Worm (Caenorhabditis elegans) whole organism, L2 larva: ENCODE data around the gene soap-1.

Experiments used
- C34F6.9 ChIP-seq: fragments of 150-350 bp; optimal IDR thresholded peaks from 2 replicates; lab custom pipeline; 2014; ENCODE audit warnings: missing biosample characterization, missing genetic modification characterization
- F13H6.1 ChIP-seq: sonication (generic microtip); optimal IDR thresholded peaks from 2 replicates; lab custom pipeline; 2016; ENCODE audit warnings: missing genetic modification characterization, missing compliant biosample characterization
- Y55F3AM.14 ChIP-seq: fragments of 200-800 bp; sonication (Bioruptor generic); optimal IDR thresholded peaks from 2 replicates; lab custom pipeline; 2018; ENCODE audit warnings: mild to moderate bottlenecking, missing genetic modification characterization, missing compliant biosample characterization
- ZK546.5 ChIP-seq: sonication (generic microtip); optimal IDR thresholded peaks from 2 replicates; lab custom pipeline; 2017; ENCODE audit warnings: missing biosample characterization, missing genetic modification characterization
- alr-1 ChIP-seq: fragments of 150-350 bp; optimal IDR thresholded peaks from 2 replicates; lab custom pipeline; 2014; ENCODE audit warnings: missing biosample characterization, missing genetic modification characterization
- aly-2 ChIP-seq: fragments of 150-350 bp; optimal IDR thresholded peaks from 2 replicates; lab custom pipeline; 2014; ENCODE audit warnings: missing biosample characterization, missing genetic modification characterization
- ceh-16 ChIP-seq: fragments of 150-350 bp; optimal IDR thresholded peaks from 2 replicates; lab custom pipeline; 2014; ENCODE audit warnings: missing biosample characterization, missing genetic modification characterization
- elt-3 ChIP-seq: sonication (generic microtip); optimal IDR thresholded peaks from 2 replicates; lab custom pipeline; 2017; ENCODE audit warnings: missing biosample characterization, missing genetic modification characterization
- fos-1 ChIP-seq: fragments of 150-350 bp; optimal IDR thresholded peaks from 2 replicates; lab custom pipeline; 2014; ENCODE audit warnings: missing biosample characterization, missing genetic modification characterization
- gmeb-1 ChIP-seq: fragments of 150-350 bp; optimal IDR thresholded peaks from 2 replicates; lab custom pipeline; 2014; ENCODE audit warnings: missing biosample characterization, missing genetic modification characterization
- lin-11 ChIP-seq: fragments of 150-350 bp; sonication (generic microtip); optimal IDR thresholded peaks from 2 replicates; lab custom pipeline; 2014; ENCODE audit warnings: missing biosample characterization, missing genetic modification characterization, inconsistent platforms, mixed read lengths
- lin-39 ChIP-seq: fragments of 150-350 bp; optimal IDR thresholded peaks from 2 replicates; lab custom pipeline; 2014; ENCODE audit warnings: missing biosample characterization, missing genetic modification reagents, missing genetic modification characterization
- lsy-2 ChIP-seq, 2 experiments: fragments of 150-350 bp in 1 of 2; sonication (generic microtip) in 1 of 2; optimal IDR thresholded peaks; 2 replicates each; lab custom pipeline; 2014 to 2017; ENCODE audit warnings: missing biosample characterization in 2 of 2, missing genetic modification characterization in 2 of 2
- mab-5 ChIP-seq: fragments of 150-350 bp; optimal IDR thresholded peaks from 2 replicates; lab custom pipeline; 2014; ENCODE audit warnings: missing biosample characterization, missing genetic modification characterization
- nhr-10 ChIP-seq: sonication (generic microtip); optimal IDR thresholded peaks from 2 replicates; lab custom pipeline; 2017; ENCODE audit warnings: missing biosample characterization, missing genetic modification characterization
- nhr-11 ChIP-seq: fragments of 150-350 bp; optimal IDR thresholded peaks from 2 replicates; lab custom pipeline; 2014; ENCODE audit warnings: missing biosample characterization, missing genetic modification characterization
- nhr-12 ChIP-seq: fragments of 150-350 bp; optimal IDR thresholded peaks from 2 replicates; lab custom pipeline; 2014; ENCODE audit warnings: missing biosample characterization, missing genetic modification characterization
- nhr-23 ChIP-seq: fragments of 150-350 bp; optimal IDR thresholded peaks from 2 replicates; lab custom pipeline; 2014; ENCODE audit warnings: missing biosample characterization, missing genetic modification reagents, missing genetic modification characterization
- nhr-237 ChIP-seq: fragments of 150-350 bp; optimal IDR thresholded peaks from 2 replicates; lab custom pipeline; 2014; ENCODE audit warnings: missing biosample characterization, missing genetic modification characterization
- nhr-77 ChIP-seq: fragments of 150-350 bp; optimal IDR thresholded peaks from 2 replicates; lab custom pipeline; 2014; ENCODE audit warnings: missing biosample characterization, missing genetic modification characterization
- peb-1 ChIP-seq: fragments of 150-350 bp; optimal IDR thresholded peaks from 2 replicates; lab custom pipeline; 2014; ENCODE audit warnings: missing biosample characterization, missing genetic modification characterization
- skn-1 ChIP-seq: sonication (generic microtip); optimal IDR thresholded peaks from 2 replicates; lab custom pipeline; 2017; ENCODE audit warnings: missing biosample characterization, missing genetic modification characterization
- sma-3 ChIP-seq: sonication (generic microtip); optimal IDR thresholded peaks from 2 replicates; lab custom pipeline; 2016; ENCODE audit warnings: missing genetic modification reagents, missing genetic modification characterization, missing compliant biosample characterization
- sma-9 ChIP-seq, 2 experiments: fragments of 150-350 bp in 1 of 2; sonication (generic microtip) in 1 of 2; optimal IDR thresholded peaks; 2 replicates each; lab custom pipeline; 2014 to 2016; ENCODE audit warnings: missing genetic modification characterization in 2 of 2, mild to moderate bottlenecking in 1 of 2, missing biosample characterization in 1 of 2, missing compliant biosample characterization in 1 of 2, missing genetic modification reagents in 1 of 2, moderate library complexity in 1 of 2
- snpc-4 ChIP-seq: fragments of 150-350 bp; optimal IDR thresholded peaks from 2 replicates; lab custom pipeline; 2014; ENCODE audit warnings: missing biosample characterization, missing genetic modification characterization
- unc-39 ChIP-seq: fragments of 150-350 bp; optimal IDR thresholded peaks from 2 replicates; lab custom pipeline; 2014; ENCODE audit warnings: missing biosample characterization, missing genetic modification characterization
- unc-55 ChIP-seq: fragments of 150-350 bp; sonication (generic microtip); optimal IDR thresholded peaks from 3 replicates; lab custom pipeline; 2014; ENCODE audit warnings: missing biosample characterization, missing genetic modification reagents, missing genetic modification characterization
- unc-62 ChIP-seq: fragments of 150-350 bp; optimal IDR thresholded peaks from 2 replicates; lab custom pipeline; 2014; ENCODE audit warnings: missing biosample characterization, missing genetic modification reagents, missing genetic modification characterization
- zag-1 ChIP-seq: fragments of 150-350 bp; optimal IDR thresholded peaks from 2 replicates; lab custom pipeline; 2014; ENCODE audit warnings: missing biosample characterization, missing genetic modification characterization
- ztf-1 ChIP-seq: fragments of 200-800 bp; sonication (Bioruptor generic); conservative IDR thresholded peaks from 2 replicates; pipeline ENCODE4 v1.3.6; 2022; ENCODE audit warnings: missing genetic modification characterization, missing compliant biosample characterization

soap-1 gene

DNA sequence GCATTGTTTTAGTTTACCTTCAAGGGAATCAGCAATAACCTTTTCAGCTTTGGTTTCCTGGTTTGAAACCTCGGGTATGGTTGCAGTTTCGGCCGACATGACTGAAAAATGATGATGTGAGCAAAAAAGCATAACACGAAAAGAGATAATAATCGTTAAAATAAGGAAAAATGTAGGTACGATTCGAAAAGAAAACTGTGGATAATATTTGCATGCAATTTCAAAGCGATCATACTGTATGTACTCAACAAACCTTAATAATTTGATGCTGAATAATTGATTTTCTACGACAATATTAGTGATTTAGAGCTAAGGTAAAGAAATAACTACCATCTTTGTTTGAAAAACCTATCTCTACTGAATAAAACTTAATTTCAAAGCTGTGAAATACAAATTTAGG is 18.7 kb downstream of the soap-1 start, which contains the start of gene attf-2:
Gene attf-2 (minus strand): TSS at position 101 of the 400 bp plus-strand sequence.
- TF ChIP-seq nhr-23 (tag; lab: Kevin White, UChicago): no peak
- TF ChIP-seq snpc-4 (tag; lab: Kevin White, UChicago): no peak
- no peak for TF ChIP-seq Y55F3AM.14 (GFP tag; lab: Kevin White, UChicago)
- no peak for TF ChIP-seq nhr-237 (tag; lab: Kevin White, UChicago)
- no peak for TF ChIP-seq peb-1 (tag; lab: Kevin White, UChicago)
- TF ChIP-seq unc-55 (GFP tag; lab: Kevin White, UChicago): no peak
- no peak for TF ChIP-seq unc-62
- no peak for TF ChIP-seq lin-39 (tag; lab: Kevin White, UChicago)
- no peak for TF ChIP-seq nhr-77 (tag; lab: Kevin White, UChicago)
- TF ChIP-seq nhr-11 (tag; lab: Kevin White, UChicago): no peak
- no peak for TF ChIP-seq nhr-10 (tag; lab: Kevin White, UChicago)
- TF ChIP-seq, all 48 proteins: peak for 0

DNA sequence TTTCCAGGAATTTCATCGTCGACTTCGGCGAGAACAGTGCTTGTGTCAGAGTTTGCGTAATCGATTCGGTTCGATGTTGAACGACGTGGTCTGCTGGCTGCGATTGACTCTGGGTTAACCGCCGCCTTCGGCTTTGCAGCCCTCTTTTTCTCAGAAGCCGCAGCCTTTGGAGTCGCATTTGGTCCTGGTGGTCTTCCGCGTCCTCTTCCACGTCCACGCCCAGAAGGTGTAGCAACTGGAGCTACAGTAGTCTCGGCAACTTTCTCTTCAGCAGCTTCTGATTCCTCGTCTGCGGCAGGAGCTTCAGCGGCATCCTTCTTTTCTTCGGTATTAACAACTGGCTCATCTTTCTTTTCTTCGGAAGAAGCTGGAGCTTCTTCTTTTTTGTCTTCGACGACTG is 19.9 kb downstream of the soap-1 start:
- no peak for TF ChIP-seq lsy-2 (tag; optimal IDR thresholded peaks at IDR 0.05; lab: Kevin White, UChicago)
- no peak for TF ChIP-seq fos-1 (tag; lab: Kevin White, UChicago)

DNA sequence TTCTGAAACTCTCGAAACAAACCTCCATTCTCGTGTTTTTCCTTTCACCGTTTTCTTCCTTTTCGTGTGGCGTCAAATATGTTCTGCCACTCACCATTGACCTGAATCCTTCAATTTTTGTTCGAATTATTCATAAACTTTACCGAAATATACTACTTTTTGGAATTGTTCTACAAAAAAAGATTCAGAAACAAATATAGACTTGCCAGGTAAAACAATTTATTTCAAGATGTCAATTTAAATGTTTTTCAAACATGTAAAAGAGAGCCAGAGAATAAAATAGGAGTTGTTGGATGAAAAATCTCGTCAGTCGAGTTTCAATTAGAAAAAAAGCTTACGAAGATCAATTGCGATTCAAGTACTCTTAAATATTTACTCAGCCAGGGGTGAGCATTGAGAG is 21.1 kb downstream of the soap-1 start, which contains the start of gene F09G2.8:
Gene F09G2.8 (minus strand): TSS at position 101 of the 400 bp plus-strand sequence.
- TF ChIP-seq ZK546.5 (no peak), snpc-4 (tag; lab: Kevin White, UChicago) (no peak), peb-1 (tag; lab: Kevin White, UChicago) (no peak), nhr-10 (tag; lab: Kevin White, UChicago) (no peak), lsy-2 (tag; optimal IDR thresholded peaks at IDR 0.05; lab: Kevin White, UChicago) (no peak), aly-2 (tag; lab: Kevin White, UChicago) (no peak), skn-1 (tag; lab: Kevin White, UChicago) (no peak), sma-9 (GFP tag; optimal IDR thresholded peaks at IDR 0.05; lab: Kevin White, UChicago) (no peak), sma-9 (tag; optimal IDR thresholded peaks at IDR 0.05; lab: Kevin White, UChicago) (no peak)

DNA sequence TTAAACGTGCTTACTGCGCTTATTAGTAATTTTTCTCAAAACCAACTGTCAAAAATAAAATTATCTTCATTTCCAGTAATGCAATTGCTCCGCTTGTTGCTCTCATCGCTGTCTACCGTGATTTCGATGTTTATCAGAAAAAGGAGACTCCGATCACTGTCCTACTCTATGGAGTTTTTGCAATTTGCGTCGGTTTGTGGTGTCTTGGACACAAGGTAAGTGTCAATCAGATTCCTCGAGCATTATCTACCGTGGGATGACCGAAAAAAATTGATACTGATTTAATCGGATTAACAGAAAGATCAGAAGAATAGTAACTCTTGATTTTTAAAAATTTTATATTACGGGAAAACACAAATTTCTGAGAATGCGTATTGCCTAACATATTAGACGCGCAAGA is 27.4 kb downstream of the soap-1 start:
- TF ChIP-seq elt-3 (tag; lab: Kevin White, UChicago) (no peak), unc-62 (no peak), lin-39 (tag; lab: Kevin White, UChicago) (no peak), C34F6.9 (tag; lab: Kevin White, UChicago) (no peak), lsy-2 (tag; optimal IDR thresholded peaks at IDR 0.05; lab: Kevin White, UChicago) (no peak), ZK546.5 (no peak), gmeb-1 (tag; lab: Kevin White, UChicago) (no peak), nhr-12 (no peak), nhr-237 (tag; lab: Kevin White, UChicago) (no peak), lin-11 (tag; lab: Kevin White, UChicago) (no peak), mab-5 (no peak)

DNA sequence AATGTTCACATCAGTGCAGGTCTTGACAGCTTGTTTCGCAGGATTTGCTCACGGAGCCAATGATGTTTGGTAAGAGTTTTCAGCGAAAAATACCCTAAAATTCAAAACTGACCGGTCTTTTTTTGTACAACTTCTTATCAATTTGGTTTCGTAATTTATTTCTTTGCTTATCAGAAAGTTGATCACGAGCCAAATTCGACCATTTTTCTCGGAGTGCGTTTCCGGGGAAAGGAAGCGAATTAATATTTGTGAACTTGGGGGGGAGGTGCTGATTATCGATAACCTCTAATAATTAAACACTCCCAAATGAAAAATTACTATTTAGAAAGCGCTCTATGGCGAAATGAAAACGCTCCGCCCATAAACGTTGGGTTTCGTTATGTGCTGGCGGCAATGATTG is 28.1 kb downstream of the soap-1 start:
- TF ChIP-seq fos-1 (tag; lab: Kevin White, UChicago) (peak; percentile 81), lin-39 (tag; lab: Kevin White, UChicago) (no peak), sma-9 (GFP tag; optimal IDR thresholded peaks at IDR 0.05; lab: Kevin White, UChicago) (peak; percentile 10), sma-9 (tag; optimal IDR thresholded peaks at IDR 0.05; lab: Kevin White, UChicago) (no peak), mab-5 (no peak), gmeb-1 (tag; lab: Kevin White, UChicago) (peak; percentile 43), snpc-4 (tag; lab: Kevin White, UChicago) (no peak)

DNA sequence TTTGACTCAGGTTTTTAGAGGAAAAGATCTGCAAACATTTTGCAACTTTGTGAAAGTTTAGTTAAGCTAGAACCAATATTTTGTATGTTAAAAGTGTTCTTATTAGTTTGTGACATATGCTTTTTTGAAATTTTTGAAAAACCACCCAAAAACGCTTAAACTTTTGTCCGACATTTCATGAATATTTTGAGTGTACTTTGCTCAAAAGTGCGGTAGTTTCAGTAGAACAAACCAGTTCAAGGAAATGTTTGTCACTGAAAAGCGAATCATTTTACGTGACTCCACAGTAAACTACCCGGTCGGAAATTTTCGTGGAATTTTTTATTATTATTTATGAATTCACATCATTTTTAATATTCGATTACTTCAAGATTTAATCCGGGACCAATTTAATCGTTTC is 30.2 kb downstream of the soap-1 start, which contains the start of gene pitr-5:
Gene pitr-5 (plus strand): TSS at position 301 of the 400 bp plus-strand sequence.
- TF ChIP-seq F13H6.1 (tag; lab: Kevin White, UChicago) (no peak), alr-1 (tag; lab: Kevin White, UChicago) (no peak), nhr-23 (tag; lab: Kevin White, UChicago) (no peak), ztf-1 (GFP tag; lab: Robert Waterston, UW) (no peak), ZK546.5 (no peak), zag-1 (tag; lab: Kevin White, UChicago) (no peak), ceh-16 (no peak)

DNA sequence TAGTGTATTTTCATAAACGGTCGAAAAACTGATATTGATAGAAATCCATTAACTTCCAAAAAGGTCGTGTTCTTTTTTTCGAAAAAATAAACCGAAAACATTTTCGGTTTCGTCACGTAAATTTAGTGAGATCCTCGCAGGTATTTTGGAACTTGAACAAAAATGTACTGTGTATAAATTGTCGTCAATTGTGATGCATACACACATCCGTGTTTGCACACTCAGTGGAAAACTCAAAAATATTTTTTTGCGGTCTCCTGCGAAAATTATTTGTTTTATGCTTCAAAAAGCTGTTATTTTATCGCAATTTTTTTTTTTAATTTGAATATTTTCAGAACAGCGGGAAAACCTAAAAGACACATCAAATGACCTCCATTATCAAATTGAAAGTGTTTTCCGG is 35.9 kb downstream of the soap-1 start, which contains the start of gene cpsf-2:
Gene cpsf-2 (plus strand): TSS at position 330 of the 400 bp plus-strand sequence.
- peak; percentile 28 for TF ChIP-seq C34F6.9 (tag; lab: Kevin White, UChicago)
- no peak for TF ChIP-seq alr-1 (tag; lab: Kevin White, UChicago)
- TF ChIP-seq unc-39 (tag; lab: Kevin White, UChicago): no peak
- TF ChIP-seq sma-3: no peak
- no peak for TF ChIP-seq ceh-16
- peak in 1 of 2 experiments; percentile 25 for TF ChIP-seq lsy-2 (tag; optimal IDR thresholded peaks at IDR 0.05; lab: Kevin White, UChicago)
- TF ChIP-seq unc-55 (GFP tag; lab: Kevin White, UChicago): peak; percentile 36
- no peak for TF ChIP-seq sma-9 (GFP tag; optimal IDR thresholded peaks at IDR 0.05; lab: Kevin White, UChicago)
- no peak for TF ChIP-seq sma-9 (tag; optimal IDR thresholded peaks at IDR 0.05; lab: Kevin White, UChicago)
